Fruit fly (Drosophila melanogaster): ENCODE data around the gene Pdf.

Gene Pdf

DNA sequence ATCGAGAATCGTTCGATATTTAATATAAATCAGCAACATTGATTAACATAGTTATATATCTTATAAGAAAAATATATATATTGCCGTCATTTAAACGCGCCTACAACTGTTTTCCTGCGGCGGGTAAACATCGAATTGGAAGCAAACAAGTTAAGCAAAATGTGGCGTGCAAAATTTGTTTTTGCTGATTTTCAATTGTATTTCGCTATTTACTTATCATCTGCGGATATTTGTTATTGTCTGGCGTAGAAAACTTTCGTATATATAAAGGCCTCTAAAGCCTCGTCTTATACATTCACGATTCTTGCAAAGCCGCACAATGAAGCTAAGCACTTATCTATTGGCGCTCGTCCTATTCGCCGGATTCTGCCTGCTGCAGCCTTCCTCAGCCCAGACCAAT, 1.4 kb downstream of the Pdf start, which contains the start of gene CG43117:
Gene CG43117 (plus strand): TSS at position 301 of the 400 bp plus-strand sequence.
- TF ChIP-seq CG7928 (GFP tag; optimal IDR thresholded peaks at IDR 0.05) (no peak), sens (GFP tag) (peak; percentile 20), CG10274 (GFP tag; optimal IDR thresholded peaks at IDR 0.05) (no peak)

DNA sequence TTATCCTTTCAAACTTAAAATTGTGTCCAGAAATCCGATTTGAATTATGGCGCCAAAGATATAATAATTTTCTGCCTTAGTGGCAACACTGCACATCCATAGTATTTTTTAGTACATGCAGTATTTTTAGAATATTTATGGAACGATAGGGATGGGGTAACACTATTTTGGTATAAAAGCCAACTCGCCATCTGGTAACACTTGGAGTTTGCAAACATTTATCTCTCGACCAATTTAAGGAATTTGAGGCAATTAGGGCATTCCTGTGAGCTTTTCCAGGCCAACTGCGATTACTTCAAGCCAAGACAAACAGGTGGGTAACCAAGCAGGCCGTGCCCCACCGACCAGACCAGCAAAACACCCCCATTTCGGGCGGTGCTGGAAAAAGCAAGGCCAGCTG, 3.6 kb downstream of the Pdf start, which contains the start of gene CG5447:
Gene CG5447 (plus strand): TSS at position 190 of the 400 bp plus-strand sequence.
- TF ChIP-seq MBD-R2 (GFP tag; IDR thresholded peaks at IDR 0.05) (peak; percentile 53; the same call in 1 of the 2 replicates), CG13287 (GFP tag; IDR thresholded peaks at IDR 0.05; ENCODE audit: partially characterized antibody) (peak; percentile 68), Sin3A (optimal IDR thresholded peaks at IDR 0.05) (peak; percentile 15), BEAF-32 (GFP tag; optimal IDR thresholded peaks at IDR 0.05) (peak; percentile 22), CG33213 (GFP tag; optimal IDR thresholded peaks at IDR 0.05) (peak; percentile 22), Scr (GFP tag; IDR thresholded peaks at IDR 0.05; ENCODE audit: partially characterized antibody) (0 out of 2 replicates have a peak, but pooled peaks have one; percentile 26), CG3847 (GFP tag; IDR thresholded peaks at IDR 0.05) (peak; percentile 59), Dad (GFP tag; optimal IDR thresholded peaks at IDR 0.05) (no peak), chif (GFP tag; optimal IDR thresholded peaks at IDR 0.05) (no peak), CG30020 (tag; optimal IDR thresholded peaks at IDR 0.05) (no peak), gem (tag; optimal IDR thresholded peaks at IDR 0.05) (no peak), bigmax (GFP tag; optimal IDR thresholded peaks at IDR 0.05) (no peak), Dref (GFP tag; IDR thresholded peaks at IDR 0.05) (peak; percentile 38; the same call in 1 of the 2 replicates), stwl (tag; optimal IDR thresholded peaks at IDR 0.05) (peak; percentile 91), tx (GFP tag; optimal IDR thresholded peaks at IDR 0.05) (peak; percentile 24), Stat92E (GFP tag; optimal IDR thresholded peaks at IDR 0.05) (peak in 1 of 3 experiments; percentile 3), CG15514 (GFP tag; optimal IDR thresholded peaks at IDR 0.05) (peak; percentile 22), CG4730 (GFP tag; IDR thresholded peaks at IDR 0.05) (no peak), gro (GFP tag; optimal IDR thresholded peaks at IDR 0.05) (peak; percentile 16), MESR4 (GFP tag; optimal IDR thresholded peaks at IDR 0.05) (peak; percentile 80), CG14710 (tag; optimal IDR thresholded peaks at IDR 0.05) (peak; percentile 99), CG1603 (tag; optimal IDR thresholded peaks at IDR 0.05) (peak; percentile 59), nmo (GFP tag; optimal IDR thresholded peaks at IDR 0.05) (peak; percentile 7), Dll (GFP tag; IDR thresholded peaks at IDR 0.05; ENCODE audit: partially characterized antibody) (peak; percentile 40; the same call in 2 of the 4 replicates), gfzf (GFP tag; optimal IDR thresholded peaks at IDR 0.05) (peak; percentile 87), knrl (GFP tag; IDR thresholded peaks at IDR 0.05; ENCODE audit: partially characterized antibody) (0 out of 3 replicates have a peak, but pooled peaks have one; percentile 24), fu2 (GFP tag; optimal IDR thresholded peaks at IDR 0.05) (no peak), YL-1 (GFP tag; optimal IDR thresholded peaks at IDR 0.05) (peak; percentile 25), GATAe (GFP tag; conservative IDR thresholded peaks at IDR 0.05) (no peak), HmgD (GFP tag; optimal IDR thresholded peaks at IDR 0.05) (peak; percentile 18), Dp (GFP tag; optimal IDR thresholded peaks at IDR 0.05) (peak; percentile 88), pzg (GFP tag; optimal IDR thresholded peaks at IDR 0.05) (peak; percentile 88), CG14050 (GFP tag; IDR thresholded peaks at IDR 0.05) (no peak), Lhr (GFP tag; optimal IDR thresholded peaks at IDR 0.05) (peak; percentile 55), ash1 (GFP tag; optimal IDR thresholded peaks at IDR 0.05) (no peak), CG34224 (GFP tag; IDR thresholded peaks at IDR 0.05; ENCODE audit: partially characterized antibody) (peak; percentile 44; the same call in 2 of the 3 replicates), CG9797 (GFP tag; optimal IDR thresholded peaks at IDR 0.05) (peak; percentile 64), trem (tag; optimal IDR thresholded peaks at IDR 0.05) (peak; percentile 71), Sry-δ (GFP tag; optimal IDR thresholded peaks at IDR 0.05) (peak; percentile 15), CG10274 (GFP tag; optimal IDR thresholded peaks at IDR 0.05) (no peak), sd (tag; optimal IDR thresholded peaks at IDR 0.05) (peak; percentile 79), Med (GFP tag) (no peak), E2f2 (GFP tag; IDR thresholded peaks at IDR 0.05) (peak; percentile 96), CG4617 (GFP tag; optimal IDR thresholded peaks at IDR 0.05; ENCODE audit: borderline replicate concordance) (peak; percentile 66), CG7963 (GFP tag; IDR thresholded peaks at IDR 0.05; ENCODE audit: partially characterized antibody) (no peak)

Data from whole organism, embryonic.